Worm (Caenorhabditis elegans) whole organism, L4 larva: ENCODE data around the gene F22F7.2.

ENCODE experiments used
- ama-1 ChIP-seq: fragments of 150-350 bp; optimal IDR thresholded peaks from 2 replicates; lab custom pipeline; 2014; ENCODE audit warnings: inconsistent platforms, mixed read lengths
- egl-27 ChIP-seq: sonication (generic microtip); optimal IDR thresholded peaks from 3 replicates; lab custom pipeline; 2017; ENCODE audit warnings: missing biosample characterization, missing genetic modification reagents, missing genetic modification characterization
- lir-3 ChIP-seq: sonication (generic microtip); optimal IDR thresholded peaks from 2 replicates; lab custom pipeline; 2016; ENCODE audit warnings: mild to moderate bottlenecking, missing genetic modification characterization, missing compliant biosample characterization
- snpc-4 ChIP-seq: fragments of 150-350 bp; optimal IDR thresholded peaks from 2 replicates; lab custom pipeline; 2014; ENCODE audit warnings: missing biosample characterization, missing genetic modification characterization
- ztf-11 ChIP-seq: fragments of 150-350 bp; optimal IDR thresholded peaks from 2 replicates; lab custom pipeline; 2014; ENCODE audit warnings: missing biosample characterization, missing genetic modification characterization

DNA sequence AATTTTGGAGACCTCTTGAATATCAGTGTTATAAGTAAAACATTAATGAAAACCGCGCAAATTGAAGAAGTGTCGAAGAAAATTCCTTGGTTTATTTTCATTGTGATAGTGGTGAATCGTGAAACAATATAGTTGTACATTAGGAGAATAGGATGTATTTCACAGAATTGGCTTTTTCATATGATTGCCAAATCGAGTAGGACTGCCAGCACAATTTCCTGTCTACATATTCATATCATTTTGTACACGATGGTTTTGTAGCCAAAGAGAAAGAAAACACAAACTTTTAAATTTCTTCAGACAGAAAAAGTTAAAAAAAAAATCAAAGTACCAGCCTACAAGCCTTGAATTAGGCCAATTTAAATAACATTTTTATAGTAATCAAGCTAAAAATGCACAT is 41.2 kb downstream of the F22F7.2 start, which contains the start of gene str-255:
- TF ChIP-seq snpc-4 (tag; lab: Kevin White, UChicago) = no peak
- TF ChIP-seq lir-3 (tag; lab: Kevin White, UChicago) = no peak
- TF ChIP-seq egl-27 (tag; lab: Kevin White, UChicago) = no peak
- TF ChIP-seq ztf-11 (tag; lab: Kevin White, UChicago) = no peak
- TF ChIP-seq ama-1 (lab: Kevin White, UChicago) = no peak
